Fruit fly (Drosophila melanogaster): ENCODE data around the gene AhcyL2.

AhcyL2 gene

dm6 chr3R:17008018-17008674, 26.2 kb upstream of the AhcyL2 start, which contains the start of gene CG8907 (continued):
- peak; percentile 27; the same call in 1 of the 3 replicates for TF ChIP-seq Dbx (GFP tag; IDR thresholded peaks at IDR 0.05)
- TF ChIP-seq CG9215 (GFP tag; IDR thresholded peaks at IDR 0.05): no peak
- peak; percentile 15; the same call in 1 of the 2 replicates for TF ChIP-seq Rfx (GFP tag; IDR thresholded peaks at IDR 0.05)
- peak; percentile 74 for TF ChIP-seq lab (GFP tag; optimal IDR thresholded peaks at IDR 0.05)
- no peak for TF ChIP-seq Neu2 (GFP tag; optimal IDR thresholded peaks at IDR 0.05; ENCODE audit: borderline replicate concordance)
- TF ChIP-seq jing (GFP tag; optimal IDR thresholded peaks at IDR 0.05): no peak
- peak; percentile 68 for TF ChIP-seq sug (tag; optimal IDR thresholded peaks at IDR 0.05)
- TF ChIP-seq CG4282 (GFP tag; optimal IDR thresholded peaks at IDR 0.05): no peak
- peak; percentile 65 for TF ChIP-seq mirr (GFP tag; optimal IDR thresholded peaks at IDR 0.05)
- TF ChIP-seq BEAF-32 (GFP tag; optimal IDR thresholded peaks at IDR 0.05): no peak
- TF ChIP-seq tup (GFP tag; optimal IDR thresholded peaks at IDR 0.05): no peak
- TF ChIP-seq Ets65A (GFP tag): no peak
- TF ChIP-seq CG4820 (GFP tag; optimal IDR thresholded peaks at IDR 0.05): no peak
- TF ChIP-seq zen (tag; optimal IDR thresholded peaks at IDR 0.05): no peak
- TF ChIP-seq HHEX (GFP tag; optimal IDR thresholded peaks at IDR 0.05): no peak
- TF ChIP-seq CG7271 (tag; optimal IDR thresholded peaks at IDR 0.05): no peak
- TF ChIP-seq CG17802 (tag; optimal IDR thresholded peaks at IDR 0.05): no peak
- peak in 1 of 2 experiments; percentile 39 for TF ChIP-seq Hr78 (GFP tag; optimal IDR thresholded peaks at IDR 0.05)
- TF ChIP-seq sd (tag; optimal IDR thresholded peaks at IDR 0.05): peak; percentile 81
- TF ChIP-seq GATAe (GFP tag; conservative IDR thresholded peaks at IDR 0.05): peak; percentile 96
- TF ChIP-seq unc-4 (GFP tag; IDR thresholded peaks at IDR 0.05; ENCODE audit: partially characterized antibody): no peak
- no peak for TF ChIP-seq oc (tag; optimal IDR thresholded peaks at IDR 0.05)
- TF ChIP-seq CG15479 (GFP tag; optimal IDR thresholded peaks at IDR 0.05): peak; percentile 92

- TF ChIP-seq Eip74EF (GFP tag; optimal IDR thresholded peaks at IDR 0.05) (peak in 1 of 2 experiments; percentile 21), CG13894 (tag; optimal IDR thresholded peaks at IDR 0.05) (peak; percentile 60), Fer2 (tag; optimal IDR thresholded peaks at IDR 0.05) (peak; percentile 21), CG12071 (GFP tag; optimal IDR thresholded peaks at IDR 0.05) (peak; percentile 64), CG14860 (GFP tag; IDR thresholded peaks at IDR 0.05; ENCODE audit: partially characterized antibody) (no peak), CG6765 (GFP tag; optimal IDR thresholded peaks at IDR 0.05) (peak; percentile 27), NfI (GFP tag; optimal IDR thresholded peaks at IDR 0.05) (peak; percentile 31), Ets97D (GFP tag; optimal IDR thresholded peaks at IDR 0.05) (no peak), CG8924 (tag; optimal IDR thresholded peaks at IDR 0.05) (no peak), CG17568 (GFP tag; optimal IDR thresholded peaks at IDR 0.05) (peak; percentile 64), tap (tag; optimal IDR thresholded peaks at IDR 0.05) (peak; percentile 33), CG15269 (tag; optimal IDR thresholded peaks at IDR 0.05) (peak; percentile 71), CG10462 (GFP tag; optimal IDR thresholded peaks at IDR 0.05) (no peak), CG3281 (GFP tag; optimal IDR thresholded peaks at IDR 0.05) (peak; percentile 36), Nf-YB (GFP tag; optimal IDR thresholded peaks at IDR 0.05) (peak; percentile 21), sd (tag; optimal IDR thresholded peaks at IDR 0.05) (peak; percentile 82), CG13296 (GFP tag; optimal IDR thresholded peaks at IDR 0.05) (peak; percentile 53), CG31441 (GFP tag; IDR thresholded peaks at IDR 0.05) (0 out of 2 replicates have a peak, but pooled peaks have one; percentile 11), CG17912 (GFP tag; optimal IDR thresholded peaks at IDR 0.05) (peak; percentile 37), HLH54F (GFP tag; optimal IDR thresholded peaks at IDR 0.05) (no peak), PHDP (tag; optimal IDR thresholded peaks at IDR 0.05) (peak; percentile 60), Hr3 (GFP tag; optimal IDR thresholded peaks at IDR 0.05) (no peak), CG43689 (GFP tag; IDR thresholded peaks at IDR 0.05) (no peak), Xrp1 (GFP tag; IDR thresholded peaks at IDR 0.05) (no peak), CG8290 (GFP tag; optimal IDR thresholded peaks at IDR 0.05) (no peak), CG8290 (tag; optimal IDR thresholded peaks at IDR 0.05) (peak in 1 of 2 experiments; percentile 26), CrebB (tag; optimal IDR thresholded peaks at IDR 0.05) (peak; percentile 22)
These were observed 25.4 kb upstream of the AhcyL2 start for dm6 chr3R:17007336-17007735.

Data from whole organism, embryonic.